Fruit fly (Drosophila melanogaster): ENCODE results near the gene Mcm6.
A peak's percentile ranks its signal among the peaks of the same experiment; 100 is the strongest.

The Mcm6 gene

dm6 chrX:6698248-6698812, 24.1 kb downstream of the Mcm6 start, which contains the start of gene CG14440 (continued):
- TF ChIP-seq lov (optimal IDR thresholded peaks at IDR 0.05) (no peak), lov (GFP tag; IDR thresholded peaks at IDR 0.05) (no peak), CG6654 (GFP tag; optimal IDR thresholded peaks at IDR 0.05) (no peak), CrebB (tag; optimal IDR thresholded peaks at IDR 0.05) (no peak), ato (GFP tag; IDR thresholded peaks at IDR 0.05; ENCODE audit: partially characterized antibody) (no peak), kni (GFP tag; optimal IDR thresholded peaks at IDR 0.05) (peak; percentile 5), jumu (GFP tag; optimal IDR thresholded peaks at IDR 0.05) (no peak), Sry-δ (GFP tag; optimal IDR thresholded peaks at IDR 0.05) (no peak), crp (GFP tag; optimal IDR thresholded peaks at IDR 0.05) (no peak), z (GFP tag; IDR thresholded peaks at IDR 0.05) (no peak), caup (GFP tag; optimal IDR thresholded peaks at IDR 0.05; ENCODE audit: severe bottlenecking) (peak; percentile 28), dysf (GFP tag; IDR thresholded peaks at IDR 0.05) (no peak), ind (GFP tag; optimal IDR thresholded peaks at IDR 0.05) (no peak), ranshi (GFP tag; IDR thresholded peaks at IDR 0.05) (no peak), pho (GFP tag; optimal IDR thresholded peaks at IDR 0.05) (no peak), CG2199 (GFP tag; IDR thresholded peaks at IDR 0.05) (no peak), vnd (GFP tag; IDR thresholded peaks at IDR 0.05; ENCODE audit: partially characterized antibody) (no peak), CG11085 (GFP tag; IDR thresholded peaks at IDR 0.05) (no peak), slp2 (GFP tag; optimal IDR thresholded peaks at IDR 0.05) (no peak), her (GFP tag; optimal IDR thresholded peaks at IDR 0.05) (no peak), Dek (tag; optimal IDR thresholded peaks at IDR 0.05) (no peak), CG11456 (GFP tag; IDR thresholded peaks at IDR 0.05) (no peak), CG2129 (GFP tag; IDR thresholded peaks at IDR 0.05; ENCODE audit: partially characterized antibody) (no peak), CG7786 (GFP tag; optimal IDR thresholded peaks at IDR 0.05) (no peak), Fer1 (GFP tag; optimal IDR thresholded peaks at IDR 0.05) (peak; percentile 41), chif (GFP tag; optimal IDR thresholded peaks at IDR 0.05) (no peak), CG13296 (GFP tag; optimal IDR thresholded peaks at IDR 0.05) (peak; percentile 48), CG6683 (GFP tag; optimal IDR thresholded peaks at IDR 0.05) (no peak), Nf-YB (GFP tag; optimal IDR thresholded peaks at IDR 0.05) (no peak), klu (GFP tag; IDR thresholded peaks at IDR 0.05) (no peak), CG18599 (GFP tag; optimal IDR thresholded peaks at IDR 0.05) (no peak), CG2712 (tag; optimal IDR thresholded peaks at IDR 0.05) (no peak), CG10209 (GFP tag; optimal IDR thresholded peaks at IDR 0.05) (no peak), CG15601 (tag; optimal IDR thresholded peaks at IDR 0.05) (peak; percentile 30), Bteb2 (GFP tag; optimal IDR thresholded peaks at IDR 0.05) (no peak), Ptx1 (GFP tag; IDR thresholded peaks at IDR 0.05) (no peak), disco-r (GFP tag; optimal IDR thresholded peaks at IDR 0.05) (no peak), gfzf (GFP tag; optimal IDR thresholded peaks at IDR 0.05) (peak; percentile 71), Max (GFP tag; optimal IDR thresholded peaks at IDR 0.05) (no peak), CG17568 (GFP tag; optimal IDR thresholded peaks at IDR 0.05) (no peak), CG7745 (tag; optimal IDR thresholded peaks at IDR 0.05) (no peak), twi (tag; optimal IDR thresholded peaks at IDR 0.05) (no peak), CG30403 (GFP tag; optimal IDR thresholded peaks at IDR 0.05) (no peak), CG14441 (GFP tag; IDR thresholded peaks at IDR 0.05) (0 out of 2 replicates have a peak, but pooled peaks have one; percentile 19), shn (GFP tag; optimal IDR thresholded peaks at IDR 0.05) (no peak), CG8388 (GFP tag; optimal IDR thresholded peaks at IDR 0.05) (no peak), hth (optimal IDR thresholded peaks at IDR 0.05) (no peak), bowl (GFP tag; IDR thresholded peaks at IDR 0.05) (no peak), Usf (GFP tag; optimal IDR thresholded peaks at IDR 0.05) (no peak), Med (GFP tag) (peak; percentile 77), Hr78 (GFP tag; optimal IDR thresholded peaks at IDR 0.05) (no peak)
